Worm (Caenorhabditis elegans): ENCODE data around the gene dao-3.
A peak's percentile ranks its signal among the peaks of the same experiment; 100 is the strongest.

Gene dao-3

DNA sequence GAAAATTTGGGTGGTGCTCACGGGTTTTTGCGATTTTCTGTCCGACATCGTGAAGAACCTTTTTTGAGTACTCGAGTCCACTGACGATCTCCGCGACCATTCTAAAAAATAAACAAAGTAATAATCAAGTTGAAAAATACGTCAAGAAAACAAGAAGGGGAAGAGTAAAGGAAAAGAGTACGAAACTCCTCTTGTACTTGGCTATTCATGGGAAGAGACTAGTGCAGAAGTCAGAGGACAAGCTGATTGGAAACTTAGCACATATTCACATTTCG, at the start of gene dao-3:
Gene dao-3, minus strand, starts transcription at position 101 of the 275 bp plus-strand sequence.
- TF ChIP-seq him-1 (tag; optimal IDR thresholded peaks at IDR 0.05) (no peak), dao-5 (tag; optimal IDR thresholded peaks at IDR 0.05) (no peak), W03F9.2 (tag; optimal IDR thresholded peaks at IDR 0.05) (no peak)

DNA sequence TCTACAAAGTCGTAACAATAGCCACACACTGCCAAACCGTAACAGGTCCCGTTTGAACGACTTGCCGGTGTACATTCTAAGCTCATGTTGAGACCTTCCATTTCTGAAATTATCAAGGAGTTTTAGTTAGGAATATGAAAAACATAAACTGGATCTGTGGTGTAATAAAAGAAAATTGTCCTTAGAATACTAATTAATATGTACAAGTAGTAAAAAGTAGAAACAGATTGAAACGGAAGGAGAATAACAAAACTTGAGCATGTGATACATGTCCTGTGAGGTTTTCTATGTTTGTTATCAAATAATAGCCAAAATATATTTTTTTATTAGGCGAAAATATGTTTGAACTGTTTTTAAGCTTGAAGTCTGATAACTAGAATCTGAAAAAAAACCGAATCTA, 43.2 kb upstream of the dao-3 start, which contains the start of gene frpr-1:
Gene frpr-1, minus strand, starts transcription at position 101 of the 400 bp plus-strand sequence.
- TF ChIP-seq him-1 (tag; optimal IDR thresholded peaks at IDR 0.05) (no peak), dao-5 (tag; optimal IDR thresholded peaks at IDR 0.05) (no peak), W03F9.2 (tag; optimal IDR thresholded peaks at IDR 0.05) (no peak)

DNA sequence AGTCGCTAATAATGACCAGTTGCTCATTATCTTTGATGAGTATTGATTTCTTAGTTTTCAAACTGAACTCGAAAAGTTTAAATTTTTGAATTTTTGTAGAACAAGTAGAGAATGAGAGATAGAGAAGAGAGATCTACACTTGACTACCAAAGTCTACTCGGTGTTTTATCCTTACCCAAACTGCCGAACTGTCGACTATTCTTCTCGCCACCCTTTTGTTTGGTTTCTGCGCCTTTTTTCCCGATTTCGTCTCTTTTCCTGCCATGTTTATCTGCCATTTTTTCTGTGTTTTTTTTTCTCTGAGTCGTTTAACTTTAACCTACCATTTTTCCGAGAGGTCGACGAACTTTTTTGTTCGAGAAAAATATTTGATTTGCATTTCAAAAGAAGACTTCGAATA, 36.8 kb upstream of the dao-3 start, which contains the start of gene C02B8.12:
Gene C02B8.12, minus strand, starts transcription at position 175 of the 400 bp plus-strand sequence.
- TF ChIP-seq W03F9.2 (tag; optimal IDR thresholded peaks at IDR 0.05) (no peak), dao-5 (tag; optimal IDR thresholded peaks at IDR 0.05) (no peak), him-1 (tag; optimal IDR thresholded peaks at IDR 0.05) (no peak)

DNA sequence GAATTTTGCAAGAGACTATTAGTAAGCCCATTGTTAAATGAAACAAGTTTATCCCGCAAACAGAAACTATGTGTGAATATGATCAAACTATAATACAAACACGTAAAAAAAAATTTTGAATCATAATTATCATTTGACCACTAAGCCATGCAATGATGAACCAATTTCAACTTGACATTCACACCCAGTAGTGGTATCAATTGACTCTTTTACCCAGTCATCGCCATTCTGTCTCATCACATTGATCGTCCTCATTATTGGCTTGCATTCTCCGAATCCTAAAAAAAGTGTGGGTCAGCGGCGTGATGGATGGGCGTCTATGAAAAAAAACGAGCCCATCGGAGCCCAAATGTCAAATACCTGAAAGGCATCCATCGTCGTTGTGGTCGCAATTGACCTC, 33.9 kb upstream of the dao-3 start:
- TF ChIP-seq him-1 (tag; optimal IDR thresholded peaks at IDR 0.05), result no peak
- TF ChIP-seq dao-5 (tag; optimal IDR thresholded peaks at IDR 0.05), result no peak
- no peak for TF ChIP-seq W03F9.2 (tag; optimal IDR thresholded peaks at IDR 0.05)

DNA sequence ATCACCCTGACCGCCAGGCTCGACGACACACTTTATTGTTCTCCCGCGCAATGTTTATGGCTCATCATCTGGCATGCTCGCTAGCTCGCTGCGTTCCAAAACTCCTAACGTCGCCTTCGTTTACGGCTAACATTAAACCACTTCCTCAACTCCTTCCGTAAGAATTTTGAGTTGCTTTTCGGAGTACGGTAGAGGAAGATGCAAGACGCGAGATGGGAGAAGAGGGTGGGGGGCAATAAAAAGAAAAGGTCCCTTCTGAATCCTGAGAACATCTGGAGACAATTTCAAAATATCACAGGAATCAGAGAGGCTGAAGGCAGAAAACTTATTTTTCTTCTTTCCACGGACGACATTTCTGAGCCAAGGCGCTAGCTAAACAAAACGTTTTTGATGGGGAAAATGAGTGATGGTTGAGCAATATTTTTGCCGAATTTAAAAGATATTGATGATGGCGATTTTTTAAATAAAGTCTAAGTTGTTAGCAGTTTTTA, 31.5 kb upstream of the dao-3 start:
- TF ChIP-seq W03F9.2 (tag; optimal IDR thresholded peaks at IDR 0.05) (no peak), him-1 (tag; optimal IDR thresholded peaks at IDR 0.05) (no peak), dao-5 (tag; optimal IDR thresholded peaks at IDR 0.05) (no peak)

DNA sequence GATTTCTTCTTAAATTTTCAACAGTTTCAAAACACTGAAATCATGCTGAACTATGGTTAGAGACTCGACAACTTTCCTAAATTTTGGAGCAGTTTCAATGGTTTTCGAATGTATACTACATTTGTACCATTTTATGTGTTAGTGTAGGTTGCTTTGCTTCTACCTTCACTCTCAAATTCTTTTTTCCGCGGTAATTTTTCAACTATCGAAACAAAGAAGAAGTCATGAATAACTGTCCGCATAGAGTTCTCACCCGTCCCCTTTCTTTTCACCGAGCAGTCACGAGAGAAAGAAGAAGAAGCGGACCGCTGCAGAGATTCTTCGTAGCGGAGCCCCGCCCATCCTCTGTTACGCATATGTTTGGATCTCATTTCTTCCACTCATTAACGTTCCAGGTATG, 29.8 kb upstream of the dao-3 start, which contains the start of gene hlh-8:
Gene hlh-8, plus strand, starts transcription at position 301 of the 400 bp plus-strand sequence.
- TF ChIP-seq W03F9.2 (tag; optimal IDR thresholded peaks at IDR 0.05), result no peak
- no peak for TF ChIP-seq dao-5 (tag; optimal IDR thresholded peaks at IDR 0.05)
- TF ChIP-seq him-1 (tag; optimal IDR thresholded peaks at IDR 0.05), result no peak

DNA sequence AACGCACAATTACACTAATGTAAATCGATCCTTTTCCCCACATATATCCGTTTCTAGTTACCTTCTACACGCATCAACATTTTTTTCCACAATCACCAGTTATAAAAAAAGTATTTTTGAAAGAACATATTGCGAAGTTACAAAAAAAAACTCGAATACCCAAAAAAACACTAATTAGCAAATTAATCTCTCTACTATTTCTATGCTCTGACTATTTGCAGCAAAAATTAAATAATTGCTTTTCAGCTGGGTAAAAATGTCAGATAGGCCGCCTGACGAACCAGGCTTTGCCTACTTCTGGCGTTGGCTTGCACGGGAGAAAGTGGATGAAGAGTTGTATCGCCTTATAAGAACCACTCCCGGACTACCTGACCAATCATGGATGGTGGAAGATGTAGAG, 23.8 kb upstream of the dao-3 start, which contains the start of gene K07E3.1:
Gene K07E3.1, plus strand, starts transcription at position 247 of the 400 bp plus-strand sequence.
- TF ChIP-seq dao-5 (tag; optimal IDR thresholded peaks at IDR 0.05) (no peak), him-1 (tag; optimal IDR thresholded peaks at IDR 0.05) (no peak), W03F9.2 (tag; optimal IDR thresholded peaks at IDR 0.05) (no peak)

DNA sequence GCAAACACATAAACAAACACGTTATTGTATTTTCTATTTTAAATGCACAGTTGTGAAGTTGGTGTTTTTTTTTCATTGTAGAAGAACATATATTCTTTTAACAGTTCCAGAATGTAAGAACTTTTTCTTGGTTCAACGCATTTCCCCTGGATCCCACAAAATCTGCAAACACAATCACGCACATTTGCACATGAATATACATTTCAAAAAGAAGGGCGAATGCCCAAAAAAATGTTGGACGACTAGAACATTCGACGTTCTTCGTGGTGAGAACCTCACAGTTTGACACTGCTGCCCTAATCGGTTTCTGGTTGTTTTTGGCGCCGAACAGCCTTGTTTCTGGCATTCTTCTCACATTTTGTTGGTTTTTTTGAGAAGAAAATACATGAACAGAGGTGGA, 23.2 kb upstream of the dao-3 start:
- TF ChIP-seq W03F9.2 (tag; optimal IDR thresholded peaks at IDR 0.05) (peak; percentile 24), dao-5 (tag; optimal IDR thresholded peaks at IDR 0.05) (no peak)

DNA sequence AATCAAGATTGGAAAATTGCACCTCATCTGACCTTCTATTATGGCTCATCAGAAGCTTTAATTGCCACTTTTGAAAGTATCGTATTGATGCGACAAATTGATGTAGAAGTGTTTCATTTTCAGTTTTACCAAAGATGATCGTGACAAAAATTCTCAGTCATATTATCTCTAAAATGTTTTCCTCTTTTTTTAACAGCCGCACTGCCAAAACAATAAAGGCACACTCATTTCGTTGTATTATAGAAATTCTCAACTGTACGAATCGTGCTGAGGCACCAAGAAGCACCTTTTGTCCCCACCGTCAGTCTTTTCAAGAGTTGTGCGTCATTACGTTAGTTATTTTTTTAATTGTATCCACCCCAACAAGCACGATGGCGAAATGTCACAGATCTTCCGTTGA, 21.6 kb upstream of the dao-3 start, which contains the start of gene K07E3.9:
Gene K07E3.9, plus strand, starts transcription at position 301 of the 400 bp plus-strand sequence.
- no peak for TF ChIP-seq W03F9.2 (tag; optimal IDR thresholded peaks at IDR 0.05)

DNA sequence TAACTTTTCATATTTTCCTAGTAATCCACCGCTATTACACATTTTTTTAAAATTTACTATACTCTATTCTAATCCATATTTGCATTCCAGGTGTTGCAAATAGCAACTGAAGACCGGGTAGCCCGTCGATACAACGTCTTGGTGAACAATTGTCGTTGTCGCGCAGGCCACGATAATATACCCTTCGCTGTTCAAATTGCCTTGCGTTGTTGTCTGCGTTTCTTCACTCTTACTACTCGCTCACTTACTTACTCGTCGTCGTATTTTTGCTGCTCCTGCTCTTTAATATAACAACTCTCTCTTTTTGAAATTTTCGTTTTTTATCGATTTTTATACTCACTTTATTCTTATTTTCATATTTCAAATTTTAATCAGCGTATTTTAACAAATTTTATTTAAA, 17.5 kb upstream of the dao-3 start, which contains the start of gene K07E3.2:
Gene K07E3.2, plus strand, starts transcription at position 400 of the 400 bp plus-strand sequence.
- TF ChIP-seq him-1 (tag; optimal IDR thresholded peaks at IDR 0.05) (no peak), W03F9.2 (tag; optimal IDR thresholded peaks at IDR 0.05) (no peak), dao-5 (tag; optimal IDR thresholded peaks at IDR 0.05) (no peak)

DNA sequence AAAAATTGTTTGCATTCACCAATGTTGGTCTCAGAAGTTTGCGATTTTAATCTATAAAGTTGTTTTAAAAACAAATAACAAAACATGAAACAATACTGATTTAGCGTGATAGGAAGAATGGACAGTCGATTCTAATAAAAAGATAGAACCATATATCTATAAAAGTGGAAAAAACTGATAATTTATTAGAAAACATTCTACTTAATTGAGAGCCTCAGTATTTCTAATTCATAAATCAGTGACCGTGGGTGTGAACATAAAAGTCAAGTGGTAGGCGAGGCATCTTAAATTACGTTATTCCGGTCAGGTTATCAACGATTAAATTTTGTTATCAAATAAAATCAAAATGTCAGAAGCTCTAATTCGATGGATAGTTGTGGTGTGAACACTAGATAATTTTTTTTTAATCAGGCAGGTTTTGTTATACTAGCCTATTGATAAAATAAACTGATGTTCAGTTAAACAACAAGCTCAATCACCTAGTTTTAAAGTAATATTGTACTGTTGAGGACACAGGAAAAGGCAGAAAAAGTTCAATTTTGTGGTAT, 12.5 kb upstream of the dao-3 start, which contains the start of gene catp-5:
Gene catp-5, minus strand, starts transcription at position 51 of the 548 bp plus-strand sequence.
- TF ChIP-seq dao-5 (tag; optimal IDR thresholded peaks at IDR 0.05) (no peak), W03F9.2 (tag; optimal IDR thresholded peaks at IDR 0.05) (no peak)

DNA sequence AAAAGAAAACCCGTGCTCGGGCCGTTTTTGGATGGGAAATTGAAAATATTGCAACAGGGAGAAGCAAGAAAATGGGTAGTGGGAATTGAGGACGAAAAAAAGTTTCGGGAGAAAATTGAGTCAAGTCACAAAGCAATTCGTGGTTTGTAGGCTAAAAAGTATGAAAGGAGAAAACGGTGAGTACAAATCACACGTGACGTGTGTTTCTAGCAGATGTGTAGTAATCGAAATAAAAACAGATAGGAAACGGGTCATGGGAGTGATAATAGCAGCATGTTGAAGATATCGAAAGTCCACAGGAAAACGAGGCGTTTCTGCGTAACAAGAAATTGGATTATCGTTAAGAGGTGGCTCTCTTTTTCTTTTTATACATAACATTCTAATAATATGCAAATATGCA, 3.6 kb upstream of the dao-3 start:
- no peak for TF ChIP-seq W03F9.2 (tag; optimal IDR thresholded peaks at IDR 0.05)

DNA sequence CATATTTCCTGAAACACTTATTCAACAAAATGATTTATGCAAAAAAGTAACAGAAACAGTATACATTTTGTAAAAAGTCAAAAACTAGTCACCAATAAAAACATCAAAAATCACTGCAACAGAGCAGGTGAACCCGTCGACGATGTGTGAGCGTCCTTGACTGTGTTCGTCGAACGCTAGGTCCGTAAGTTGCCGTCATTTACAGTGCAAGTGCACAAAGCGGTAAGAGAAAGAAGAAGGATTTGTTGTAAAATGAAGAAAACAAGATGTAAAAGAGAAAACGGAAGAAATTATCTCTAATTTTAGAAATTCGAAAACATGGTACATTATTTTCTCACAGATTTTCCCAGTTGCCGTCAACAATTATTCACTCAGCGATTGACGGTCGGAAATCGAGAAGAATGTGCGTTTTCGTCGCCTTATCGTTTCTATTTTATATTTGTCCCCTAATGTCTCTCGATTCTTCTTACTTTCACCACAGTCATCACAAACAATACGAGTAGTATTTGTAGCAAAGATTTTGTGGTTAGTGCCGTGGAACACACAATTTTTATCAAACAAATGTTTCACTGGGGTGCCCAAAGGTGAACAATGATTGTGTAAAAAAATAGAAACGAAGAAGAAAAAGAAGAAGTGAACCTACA, 3.0 kb upstream of the dao-3 start:
- TF ChIP-seq him-1 (tag; optimal IDR thresholded peaks at IDR 0.05), result no peak
- TF ChIP-seq dao-5 (tag; optimal IDR thresholded peaks at IDR 0.05), result no peak

DNA sequence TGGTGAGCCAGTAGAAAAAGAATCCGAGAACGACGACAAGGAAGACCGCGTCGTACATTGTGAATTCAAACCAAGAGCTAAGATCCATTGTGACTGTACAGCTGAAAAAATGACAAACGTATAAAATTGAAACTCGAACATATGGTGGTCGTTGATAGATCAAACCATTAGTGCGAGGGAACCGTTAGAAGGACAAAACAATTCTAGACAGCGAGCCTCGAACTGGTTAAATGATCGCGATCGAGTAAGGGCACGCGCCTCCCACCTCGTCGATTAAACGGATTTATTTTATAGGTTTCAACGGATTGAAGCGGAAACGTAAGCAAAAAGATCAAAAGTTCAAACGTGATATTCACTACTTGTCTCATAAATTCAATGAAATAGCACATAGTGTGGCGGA, 2.1 kb upstream of the dao-3 start, which contains the start of gene vem-1:
Gene vem-1, minus strand, starts transcription at position 101 of the 400 bp plus-strand sequence.
- TF ChIP-seq dao-5 (tag; optimal IDR thresholded peaks at IDR 0.05) (no peak), him-1 (tag; optimal IDR thresholded peaks at IDR 0.05) (no peak), W03F9.2 (tag; optimal IDR thresholded peaks at IDR 0.05) (no peak)

Data from whole organism, L4/young adult.